Fruit fly (Drosophila melanogaster): ENCODE data around the gene mri.
A peak's percentile ranks its signal among the peaks of the same experiment; 100 is the strongest.

mri gene

dm6 chr3L:184251-184650 is 15.7 kb upstream of the mri start, which contains the start of the genes CG34140, Mkp and Mtch (continued):
- peak; percentile 79 for TF ChIP-seq her (GFP tag; optimal IDR thresholded peaks at IDR 0.05)
- peak; percentile 81 for TF ChIP-seq Mes4 (GFP tag; optimal IDR thresholded peaks at IDR 0.05)
- TF ChIP-seq seq (GFP tag; IDR thresholded peaks at IDR 0.05): peak; percentile 48; the same call in 1 of the 2 replicates
- TF ChIP-seq Myb (GFP tag; optimal IDR thresholded peaks at IDR 0.05): peak; percentile 72
- TF ChIP-seq CG12391 (tag; optimal IDR thresholded peaks at IDR 0.05): peak; percentile 92
- TF ChIP-seq dati (GFP tag; IDR thresholded peaks at IDR 0.05): no peak
- no peak for TF ChIP-seq GATAe (GFP tag; conservative IDR thresholded peaks at IDR 0.05)
- peak; percentile 80; the same call in 1 of the 2 replicates for TF ChIP-seq ranshi (GFP tag; IDR thresholded peaks at IDR 0.05)
- TF ChIP-seq CG18599 (GFP tag; optimal IDR thresholded peaks at IDR 0.05): peak; percentile 88
- no peak for TF ChIP-seq Tbp (GFP tag; optimal IDR thresholded peaks at IDR 0.05)
- no peak for TF ChIP-seq Vsx1 (GFP tag; optimal IDR thresholded peaks at IDR 0.05)
- TF ChIP-seq pzg (GFP tag; optimal IDR thresholded peaks at IDR 0.05): peak; percentile 82
- TF ChIP-seq Rx (GFP tag; IDR thresholded peaks at IDR 0.05): peak; percentile 76
- peak; percentile 60; the same call in 1 of the 2 replicates for TF ChIP-seq peb (GFP tag; IDR thresholded peaks at IDR 0.05)
- peak; percentile 92 for TF ChIP-seq bab2 (GFP tag; optimal IDR thresholded peaks at IDR 0.05)
- TF ChIP-seq unpg (GFP tag; optimal IDR thresholded peaks at IDR 0.05): no peak
- peak; percentile 86 for TF ChIP-seq CG12155 (GFP tag; optimal IDR thresholded peaks at IDR 0.05)
- peak; percentile 76 for TF ChIP-seq gcm2 (GFP tag; optimal IDR thresholded peaks at IDR 0.05)
- TF ChIP-seq CG8765 (GFP tag; IDR thresholded peaks at IDR 0.05): peak; percentile 58; the same call in 1 of the 2 replicates
- TF ChIP-seq eve (GFP tag; optimal IDR thresholded peaks at IDR 0.05): peak in 1 of 2 experiments; percentile 37
- peak; percentile 74 for TF ChIP-seq CG33557 (GFP tag; optimal IDR thresholded peaks at IDR 0.05)
- TF ChIP-seq CG9797 (GFP tag; optimal IDR thresholded peaks at IDR 0.05): peak; percentile 84
- TF ChIP-seq stwl (tag; optimal IDR thresholded peaks at IDR 0.05): peak; percentile 67
- TF ChIP-seq jumu (GFP tag; optimal IDR thresholded peaks at IDR 0.05): peak; percentile 91
- TF ChIP-seq wek (GFP tag; optimal IDR thresholded peaks at IDR 0.05): peak; percentile 48
- TF ChIP-seq Six4 (GFP tag; optimal IDR thresholded peaks at IDR 0.05): peak; percentile 69
- TF ChIP-seq Elba2 (GFP tag; optimal IDR thresholded peaks at IDR 0.05): peak; percentile 49
- TF ChIP-seq sima (GFP tag; optimal IDR thresholded peaks at IDR 0.05): peak; percentile 69
- peak; percentile 71 for TF ChIP-seq CG11398 (GFP tag; optimal IDR thresholded peaks at IDR 0.05)
- TF ChIP-seq Scr (GFP tag; IDR thresholded peaks at IDR 0.05; ENCODE audit: partially characterized antibody): peak; percentile 98
- TF ChIP-seq CG10543 (GFP tag; optimal IDR thresholded peaks at IDR 0.05): peak; percentile 87
- TF ChIP-seq emc (GFP tag; optimal IDR thresholded peaks at IDR 0.05): peak; percentile 68
- TF ChIP-seq wdn (GFP tag; IDR thresholded peaks at IDR 0.05): peak; percentile 67; the same call in 1 of the 2 replicates
- TF ChIP-seq CG15696 (tag; optimal IDR thresholded peaks at IDR 0.05): peak; percentile 82
- TF ChIP-seq CG14860 (GFP tag; IDR thresholded peaks at IDR 0.05; ENCODE audit: partially characterized antibody): peak; percentile 89
- peak; percentile 81 for TF ChIP-seq kni (GFP tag; optimal IDR thresholded peaks at IDR 0.05)
- TF ChIP-seq Sry-δ (GFP tag; optimal IDR thresholded peaks at IDR 0.05): peak; percentile 99
- peak; percentile 9 for TF ChIP-seq ash1 (GFP tag; optimal IDR thresholded peaks at IDR 0.05)
- TF ChIP-seq eyg (GFP tag; optimal IDR thresholded peaks at IDR 0.05): peak; percentile 57
- TF ChIP-seq CG2129 (GFP tag; IDR thresholded peaks at IDR 0.05; ENCODE audit: partially characterized antibody): peak; percentile 97
- no peak for TF ChIP-seq CG5180 (GFP tag; optimal IDR thresholded peaks at IDR 0.05)
- TF ChIP-seq cg (GFP tag; optimal IDR thresholded peaks at IDR 0.05): no peak
- peak; percentile 78 for TF ChIP-seq CG14441 (GFP tag; IDR thresholded peaks at IDR 0.05)
- peak; percentile 99 for TF ChIP-seq nerfin-1 (tag; optimal IDR thresholded peaks at IDR 0.05)
- TF ChIP-seq CG31388 (GFP tag; optimal IDR thresholded peaks at IDR 0.05): peak; percentile 54
- TF ChIP-seq CG10321 (GFP tag; IDR thresholded peaks at IDR 0.05): 0 out of 2 replicates have a peak, but pooled peaks have one; percentile 26
- TF ChIP-seq CG12236 (GFP tag; optimal IDR thresholded peaks at IDR 0.05): peak; percentile 63
- no peak for TF ChIP-seq CG2199 (GFP tag; IDR thresholded peaks at IDR 0.05)
- peak; percentile 3 for TF ChIP-seq Sry-β (GFP tag; optimal IDR thresholded peaks at IDR 0.05)
- TF ChIP-seq CG12659 (GFP tag; optimal IDR thresholded peaks at IDR 0.05): peak; percentile 89

Measured in whole organism, embryonic.